Worm (Caenorhabditis elegans): Measurements from ENCODE around the gene F09E10.6.

Gene F09E10.6

ce11 chrX:1491036-1491435 lies 6.4 kb downstream of the F09E10.6 start:
- TF ChIP-seq ztf-16 (tag; optimal IDR thresholded peaks at IDR 0.05) (no peak), pha-2 (tag; optimal IDR thresholded peaks at IDR 0.05) (no peak), nhr-232 (tag; optimal IDR thresholded peaks at IDR 0.05) (no peak), pax-1 (tag; optimal IDR thresholded peaks at IDR 0.05) (no peak), ceh-30 (tag; optimal IDR thresholded peaks at IDR 0.05) (no peak), ceh-19 (GFP tag; optimal IDR thresholded peaks at IDR 0.05) (no peak)

DNA sequence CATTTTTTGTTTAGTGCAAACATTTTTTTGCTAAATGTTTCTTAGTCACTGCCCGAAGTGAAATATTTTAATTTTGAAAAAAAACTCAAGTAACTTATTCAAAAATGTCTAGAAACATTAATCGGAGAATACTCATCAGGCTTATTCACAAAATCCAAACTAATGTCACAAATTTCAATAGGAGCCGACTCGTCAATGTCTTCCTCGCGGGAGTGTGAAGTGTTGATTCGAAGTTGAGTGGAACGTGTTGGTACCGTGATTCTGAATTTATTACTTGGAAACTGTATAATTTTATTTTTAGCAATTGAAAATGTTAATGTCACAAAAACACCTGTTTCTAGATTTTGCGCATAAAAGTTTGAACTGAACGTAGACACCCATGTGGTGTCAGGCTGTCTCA lies 7.9 kb downstream of the F09E10.6 start:
- no peak for TF ChIP-seq ceh-34 (tag; optimal IDR thresholded peaks at IDR 0.05)
- no peak for TF ChIP-seq pha-4 (tag; optimal IDR thresholded peaks at IDR 0.05)
- TF ChIP-seq fkh-6 (tag; optimal IDR thresholded peaks at IDR 0.05) = no peak
- TF ChIP-seq unc-55 (GFP tag; optimal IDR thresholded peaks at IDR 0.05) = no peak
- TF ChIP-seq pqm-1 (tag; optimal IDR thresholded peaks at IDR 0.05) = no peak
- no peak for TF ChIP-seq pag-3 (tag; optimal IDR thresholded peaks at IDR 0.05; ENCODE audit: borderline replicate concordance)
- TF ChIP-seq lim-6 (tag; optimal IDR thresholded peaks at IDR 0.05) = no peak
- TF ChIP-seq elt-4 (tag; optimal IDR thresholded peaks at IDR 0.05) = no peak
- no peak for TF ChIP-seq gmeb-2 (tag; optimal IDR thresholded peaks at IDR 0.05)
- TF ChIP-seq Y22D7AL.16 (tag; optimal IDR thresholded peaks at IDR 0.05) = no peak
- TF ChIP-seq ceh-18 (tag; optimal IDR thresholded peaks at IDR 0.05) = no peak
- TF ChIP-seq ceh-22 (tag; optimal IDR thresholded peaks at IDR 0.05) = no peak
- no peak for TF ChIP-seq hlh-15 (tag; optimal IDR thresholded peaks at IDR 0.05)

DNA sequence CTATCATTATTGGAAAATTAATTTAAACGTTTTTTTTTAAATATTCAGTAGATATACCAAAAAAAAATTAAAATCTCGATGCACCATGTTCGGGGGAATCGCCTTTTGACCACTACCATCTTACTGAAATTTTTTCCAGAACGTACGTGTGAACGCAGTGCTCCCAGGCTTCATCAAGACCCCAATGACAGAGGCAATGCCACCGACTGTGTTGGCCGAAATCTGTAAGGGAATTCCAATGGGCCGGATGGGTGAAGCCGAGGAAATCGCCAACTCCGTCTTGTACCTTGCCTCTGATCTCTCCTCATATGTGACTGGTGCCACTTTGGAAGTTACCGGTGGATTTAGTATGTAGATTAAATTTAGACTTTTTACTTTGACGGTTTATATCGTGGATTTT lies 8.7 kb downstream of the F09E10.6 start:
- TF ChIP-seq syd-9 (tag; optimal IDR thresholded peaks at IDR 0.05) = no peak
- TF ChIP-seq ceh-6 (GFP tag; optimal IDR thresholded peaks at IDR 0.05) = no peak
- no peak for TF ChIP-seq unc-86 (tag; optimal IDR thresholded peaks at IDR 0.05)
- TF ChIP-seq hlh-8 (tag; optimal IDR thresholded peaks at IDR 0.05) = no peak
- TF ChIP-seq C08G9.2 (tag; optimal IDR thresholded peaks at IDR 0.05) = no peak
- TF ChIP-seq sox-2 (GFP tag; IDR thresholded peaks at IDR 0.05) = no peak
- no peak for TF ChIP-seq ceh-30 (tag; optimal IDR thresholded peaks at IDR 0.05)
- no peak for TF ChIP-seq ceh-2 (tag; optimal IDR thresholded peaks at IDR 0.05)
- TF ChIP-seq sdc-2 (tag; optimal IDR thresholded peaks at IDR 0.05) = no peak
- TF ChIP-seq ztf-16 (tag; optimal IDR thresholded peaks at IDR 0.05) = no peak
- TF ChIP-seq ceh-19 (GFP tag; optimal IDR thresholded peaks at IDR 0.05) = no peak
- TF ChIP-seq fkh-10 (GFP tag; optimal IDR thresholded peaks at IDR 0.05) = no peak
- no peak for TF ChIP-seq odd-2 (tag; optimal IDR thresholded peaks at IDR 0.05)
- TF ChIP-seq pqm-1 (tag; optimal IDR thresholded peaks at IDR 0.05) = no peak
- no peak for TF ChIP-seq eyg-1 (tag; optimal IDR thresholded peaks at IDR 0.05)
- no peak for TF ChIP-seq ttx-3 (tag; optimal IDR thresholded peaks at IDR 0.05)
- TF ChIP-seq elt-2 (tag; optimal IDR thresholded peaks at IDR 0.05) = no peak
- no peak for TF ChIP-seq pag-3 (tag; optimal IDR thresholded peaks at IDR 0.05; ENCODE audit: borderline replicate concordance)
- TF ChIP-seq pat-9 (tag; optimal IDR thresholded peaks at IDR 0.05) = no peak

DNA sequence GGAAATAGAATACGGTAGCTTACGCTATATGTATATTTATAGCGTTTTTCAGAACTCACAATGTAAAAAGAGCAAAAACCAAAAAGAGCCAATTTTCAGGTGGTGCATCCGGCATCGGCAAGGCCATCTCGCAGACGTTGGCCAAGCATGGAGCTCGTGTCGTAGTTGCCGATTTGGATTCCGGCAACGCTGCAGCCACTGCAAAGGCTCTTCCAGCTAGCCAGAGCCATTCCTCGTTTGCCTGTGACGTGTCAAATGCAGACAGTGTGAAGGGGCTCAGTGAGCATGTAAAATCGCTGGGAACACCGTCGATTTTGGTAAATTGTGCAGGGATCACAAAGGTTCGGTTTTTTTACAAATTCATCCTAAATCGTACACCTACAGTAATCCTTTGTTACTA lies 10.4 kb downstream of the F09E10.6 start:
- TF ChIP-seq hlh-8 (tag; optimal IDR thresholded peaks at IDR 0.05) (no peak), fkh-6 (tag; optimal IDR thresholded peaks at IDR 0.05) (no peak), K09A11.1 (tag; optimal IDR thresholded peaks at IDR 0.05; ENCODE audit: insufficient read depth) (no peak), zip-5 (tag; optimal IDR thresholded peaks at IDR 0.05) (no peak), ceh-48 (tag; optimal IDR thresholded peaks at IDR 0.05) (no peak), tbx-7 (tag; optimal IDR thresholded peaks at IDR 0.05) (no peak), ceh-19 (GFP tag; optimal IDR thresholded peaks at IDR 0.05) (no peak), ceh-34 (tag; optimal IDR thresholded peaks at IDR 0.05) (no peak), unc-42 (tag; optimal IDR thresholded peaks at IDR 0.05) (no peak), ztf-16 (tag; optimal IDR thresholded peaks at IDR 0.05) (no peak), sox-2 (GFP tag; IDR thresholded peaks at IDR 0.05) (no peak), ceh-24 (tag; optimal IDR thresholded peaks at IDR 0.05) (no peak), ceh-30 (tag; optimal IDR thresholded peaks at IDR 0.05) (no peak), F13H6.1 (tag; optimal IDR thresholded peaks at IDR 0.05) (no peak), ceh-2 (tag; optimal IDR thresholded peaks at IDR 0.05) (no peak), C38D4.7 (GFP tag; optimal IDR thresholded peaks at IDR 0.05) (no peak), fax-1 (tag; optimal IDR thresholded peaks at IDR 0.05) (no peak)
